Fruit fly (Drosophila melanogaster) whole organism, pupa: ENCODE measurements around the gene CG43796.

Source experiments
- CG12605 ChIP-seq: fragments of 200-800 bp; sonication (Bioruptor generic); IDR thresholded peaks from 2 replicates; pipeline ENCODE4 v1.3.6; 2022; ENCODE audit warnings: missing biosample characterization, missing genetic modification characterization
- CG13204 ChIP-seq: fragments of 200-800 bp; sonication (Bioruptor generic); optimal IDR thresholded peaks from 2 replicates; lab custom pipeline; 2018; ENCODE audit warnings: missing biosample characterization, mild to moderate bottlenecking, missing genetic modification characterization, moderate library complexity
- CG15710 ChIP-seq: fragments of 200-800 bp; sonication (Bioruptor generic); optimal IDR thresholded peaks from 2 replicates; lab custom pipeline; 2018; ENCODE audit warnings: missing biosample characterization, mild to moderate bottlenecking, missing genetic modification characterization, moderate library complexity
- CG34367 ChIP-seq: fragments of 200-800 bp; sonication (Bioruptor generic); optimal IDR thresholded peaks from 2 replicates; lab custom pipeline; 2018; ENCODE audit warnings: missing biosample characterization, mild to moderate bottlenecking, missing genetic modification characterization
- CG4496 ChIP-seq: fragments of 200-800 bp; sonication (Bioruptor generic); IDR thresholded peaks from 3 replicates; pipeline ENCODE4 v1.3.6; 2022; ENCODE audit warnings: missing biosample characterization, missing genetic modification characterization
- CG8159 ChIP-seq: fragments of 200-800 bp; sonication (Bioruptor generic); optimal IDR thresholded peaks from 3 replicates; lab custom pipeline; 2018; ENCODE audit warnings: missing biosample characterization, mild to moderate bottlenecking, missing genetic modification characterization, moderate library complexity
- CG8301 ChIP-seq: fragments of 200-800 bp; sonication (Bioruptor generic); optimal IDR thresholded peaks from 2 replicates; lab custom pipeline; 2018; ENCODE audit warnings: missing biosample characterization, mild to moderate bottlenecking, missing genetic modification characterization
- CG9948 ChIP-seq: fragments of 200-800 bp; sonication (Bioruptor generic); optimal IDR thresholded peaks from 2 replicates; lab custom pipeline; 2018; ENCODE audit warnings: missing biosample characterization, mild to moderate bottlenecking, missing genetic modification characterization, moderate library complexity
- Ets98B ChIP-seq: fragments of 200-800 bp; sonication (Bioruptor generic); IDR thresholded peaks from 2 replicates; pipeline ENCODE4 v1.3.6; 2022; ENCODE audit warnings: missing biosample characterization, missing genetic modification characterization
- Pif1A ChIP-seq: fragments of 200-800 bp; sonication (Bioruptor generic); optimal IDR thresholded peaks from 3 replicates; lab custom pipeline; 2016; ENCODE audit warnings: missing biosample characterization, missing genetic modification characterization
- Pif1B ChIP-seq: fragments of 200-800 bp; sonication (Bioruptor generic); optimal IDR thresholded peaks from 3 replicates; lab custom pipeline; 2016; ENCODE audit warnings: missing biosample characterization, missing genetic modification characterization
- Snoo ChIP-seq: fragments of 200-800 bp; sonication (Bioruptor generic); optimal IDR thresholded peaks from 3 replicates; lab custom pipeline; 2017; ENCODE audit warnings: missing biosample characterization, mild to moderate bottlenecking, missing genetic modification characterization, inconsistent platforms
- fd96Ca ChIP-seq: fragments of 200-800 bp; sonication (Bioruptor generic); IDR thresholded peaks from 3 replicates; pipeline ENCODE4 v1.3.6; 2022; ENCODE audit warnings: missing biosample characterization, missing genetic modification characterization
- gl ChIP-seq: fragments of 200-800 bp; sonication (Bioruptor generic); optimal IDR thresholded peaks from 2 replicates; lab custom pipeline; 2018; ENCODE audit warnings: missing biosample characterization, mild to moderate bottlenecking, missing genetic modification characterization

dm6 chr2L:8466643-8467042 lies 15.5 kb upstream of the CG43796 start, which contains the start of gene dachs:
- TF ChIP-seq CG4496 (GFP tag; lab: Robert Waterston, UW) (no peak), CG12605 (GFP tag; lab: Robert Waterston, UW) (no peak), fd96Ca (GFP tag; lab: Robert Waterston, UW) (no peak), CG8301 (tag; lab: Kevin White, UChicago) (no peak), gl (tag; lab: Kevin White, UChicago) (no peak), Ets98B (no peak), CG13204 (no peak), CG9948 (no peak), CG15710 (no peak), Snoo (tag; lab: Kevin White, UChicago) (no peak), CG34367 (tag; lab: Kevin White, UChicago) (no peak), CG8159 (tag; lab: Kevin White, UChicago) (no peak), Pif1B (no peak), Pif1A (GFP tag; lab: Kevin White, UChicago) (no peak)
